Worm (Caenorhabditis elegans) whole organism, late embryonic: Measurements from ENCODE around the gene atf-2.

Experiments
- ama-1 ChIP-seq: fragments of 150-350 bp; optimal IDR thresholded peaks from 2 replicates; lab custom pipeline; 2014
- dmd-4 ChIP-seq: sonication (generic microtip); optimal IDR thresholded peaks from 2 replicates; lab custom pipeline; 2016; ENCODE audit warnings: borderline replicate concordance, missing genetic modification characterization, missing compliant biosample characterization
- fkh-6 ChIP-seq: sonication (generic microtip); optimal IDR thresholded peaks from 2 replicates; lab custom pipeline; 2016; ENCODE audit warnings: missing genetic modification characterization, missing compliant biosample characterization
- ref-2 ChIP-seq: sonication (generic microtip); optimal IDR thresholded peaks from 2 replicates; lab custom pipeline; 2016; ENCODE audit warnings: missing genetic modification characterization, missing compliant biosample characterization
- sdc-2 ChIP-seq: sonication (generic microtip); optimal IDR thresholded peaks from 2 replicates; lab custom pipeline; 2016; ENCODE audit warnings: missing genotype, missing genetic modification characterization, missing compliant biosample characterization

- TF ChIP-seq sdc-2 (tag; lab: Kevin White, UChicago) (no peak), ref-2 (tag; lab: Kevin White, UChicago) (no peak), fkh-6 (tag; lab: Kevin White, UChicago) (no peak), ama-1 (lab: Kevin White, UChicago) (no peak), dmd-4 (tag; lab: Kevin White, UChicago) (no peak)
Measured at ce11 chrII:8748638-8749037, 3.1 kb upstream of the atf-2 start.
